Worm (Caenorhabditis elegans): ENCODE data around the gene srt-22.
A peak's percentile ranks its signal among the peaks of the same experiment; 100 is the strongest.

Gene srt-22

DNA sequence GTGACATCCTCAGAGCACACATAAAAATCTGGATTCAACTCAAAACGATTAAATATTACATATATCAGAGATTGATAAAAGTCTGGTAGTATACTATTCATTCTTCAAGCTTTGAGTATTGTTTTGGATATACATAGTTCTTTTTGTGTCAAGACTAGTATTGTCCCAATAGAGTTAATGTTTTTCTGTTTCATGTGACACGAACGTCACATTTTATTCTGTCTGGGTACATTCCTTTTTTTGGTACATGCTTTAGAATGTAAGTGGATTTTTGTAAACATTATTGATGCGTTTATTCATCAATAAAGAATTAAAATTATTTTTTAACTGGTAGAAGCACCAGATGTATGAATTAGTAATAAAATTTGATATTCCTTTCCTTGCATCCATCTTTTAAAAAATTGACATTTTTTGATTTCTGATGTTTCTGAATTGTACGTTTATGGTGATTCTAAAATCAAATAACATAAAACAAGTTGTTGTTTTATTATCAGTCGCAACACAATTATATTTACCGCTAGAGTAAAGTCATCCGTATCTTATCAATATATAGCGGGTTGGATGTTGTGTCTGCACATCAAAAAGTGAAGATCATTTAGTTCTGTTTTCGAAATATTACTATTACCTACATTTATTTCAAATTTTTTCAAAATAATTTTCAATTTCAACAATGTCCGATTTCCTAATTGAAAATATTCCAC is at the start of gene srt-22, which contains the start of gene nhr-246:
TSS of gene srt-22 (minus strand) at position 101 of the 701 bp plus-strand sequence.
TSS of gene nhr-246 (plus strand) at position 651 of the 701 bp plus-strand sequence.
- TF ChIP-seq mxl-3 (GFP tag; optimal IDR thresholded peaks at IDR 0.05) (no peak), daf-16 (GFP tag; optimal IDR thresholded peaks at IDR 0.05) (no peak), daf-16 (tag; optimal IDR thresholded peaks at IDR 0.05) (peak; percentile 90)

DNA sequence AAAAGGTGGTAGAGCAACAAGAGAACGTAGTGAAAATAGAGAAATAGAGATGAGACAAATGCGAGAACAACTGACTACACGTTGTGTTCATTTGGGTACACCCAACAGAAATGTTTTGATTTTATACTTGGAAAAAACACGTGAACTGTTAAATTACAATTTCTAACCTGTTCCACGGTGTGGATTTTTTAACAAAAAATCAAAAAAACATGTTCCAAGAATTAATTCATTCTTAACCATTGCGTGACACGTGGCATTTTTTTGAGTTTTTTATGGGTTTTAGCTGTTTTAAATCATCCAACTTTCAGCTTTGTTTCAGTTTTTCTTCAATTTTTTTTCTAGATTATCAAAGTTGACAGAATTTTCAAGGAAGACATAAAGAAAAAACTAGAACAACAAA is 45.7 kb upstream of the srt-22 start, which contains the start of gene ech-1.1:
TSS of gene ech-1.1 (minus strand) at position 101 of the 400 bp plus-strand sequence.
- peak; percentile 14 for TF ChIP-seq nhr-28 (tag; optimal IDR thresholded peaks at IDR 0.05)

DNA sequence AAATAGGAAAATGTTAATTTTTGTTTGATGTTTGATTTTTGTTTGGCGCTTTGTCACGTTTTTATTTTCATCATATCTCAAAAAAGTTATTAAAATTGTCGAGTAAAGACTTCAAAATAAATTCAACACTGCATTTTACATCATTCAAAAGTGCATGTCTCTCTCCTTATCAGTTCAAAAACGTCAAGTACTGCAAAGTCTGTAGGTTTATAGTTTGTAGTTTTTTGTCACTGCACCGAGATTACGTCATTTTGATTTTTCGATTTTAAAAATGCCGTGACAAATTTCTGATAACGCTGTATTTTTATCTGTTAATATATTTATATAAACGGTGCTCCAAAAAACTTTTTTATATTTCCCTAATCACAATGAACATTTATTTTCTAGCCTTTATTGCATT is 38.9 kb upstream of the srt-22 start, which contains the start of gene C29F3.7:
TSS of gene C29F3.7 (plus strand) at position 254 of the 400 bp plus-strand sequence.
- TF ChIP-seq ztf-11 (tag; optimal IDR thresholded peaks at IDR 0.05) = no peak
- no peak for TF ChIP-seq nhr-11 (tag; optimal IDR thresholded peaks at IDR 0.05)
- no peak for TF ChIP-seq daf-8 (GFP tag; IDR thresholded peaks at IDR 0.05)
- TF ChIP-seq unc-62 (GFP tag; optimal IDR thresholded peaks at IDR 0.05 in 1 of 2) = peak in 1 of 2 experiments; percentile 35
- no peak for TF ChIP-seq unc-62 (tag; optimal IDR thresholded peaks at IDR 0.05)
- TF ChIP-seq dmd-8 (GFP tag; IDR thresholded peaks at IDR 0.05) = no peak
- no peak for TF ChIP-seq hmg-1.1 (GFP tag; IDR thresholded peaks at IDR 0.05)
- TF ChIP-seq dve-1 (tag; optimal IDR thresholded peaks at IDR 0.05; ENCODE audit: insufficient read depth) = peak; percentile 95
- peak; percentile 68 for TF ChIP-seq T20F7.1 (GFP tag; optimal IDR thresholded peaks at IDR 0.05)
- no peak for TF ChIP-seq duxl-1 (tag; optimal IDR thresholded peaks at IDR 0.05; ENCODE audit: poor library complexity)
- peak; percentile 77 for TF ChIP-seq ztf-7 (tag; optimal IDR thresholded peaks at IDR 0.05)
- no peak for TF ChIP-seq ceh-82 (tag; optimal IDR thresholded peaks at IDR 0.05)
- TF ChIP-seq zfp-3 (GFP tag; conservative IDR thresholded peaks at IDR 0.05) = no peak
- peak in 1 of 2 experiments; percentile 77 for TF ChIP-seq mdl-1 (tag; optimal IDR thresholded peaks at IDR 0.05)
- no peak for TF ChIP-seq mep-1 (tag; optimal IDR thresholded peaks at IDR 0.05)
- no peak for TF ChIP-seq Y48G9A.11 (GFP tag; IDR thresholded peaks at IDR 0.05)
- TF ChIP-seq ceh-62 (tag; optimal IDR thresholded peaks at IDR 0.05) = no peak
- TF ChIP-seq nhr-76 (tag; optimal IDR thresholded peaks at IDR 0.05) = no peak
- no peak for TF ChIP-seq ama-1 (optimal IDR thresholded peaks at IDR 0.05)
- no peak for TF ChIP-seq daf-16 (GFP tag; optimal IDR thresholded peaks at IDR 0.05)
- TF ChIP-seq daf-16 (tag; optimal IDR thresholded peaks at IDR 0.05) = peak; percentile 96
- TF ChIP-seq tag-97 (GFP tag; IDR thresholded peaks at IDR 0.05) = no peak
- TF ChIP-seq Y105C5A.15 (GFP tag; IDR thresholded peaks at IDR 0.05) = no peak
- no peak for TF ChIP-seq zfp-2 (tag; optimal IDR thresholded peaks at IDR 0.05)
- no peak for TF ChIP-seq lin-29 (GFP tag; IDR thresholded peaks at IDR 0.05)
- TF ChIP-seq madf-5 (GFP tag; IDR thresholded peaks at IDR 0.05) = no peak
- no peak for TF ChIP-seq dmd-9 (GFP tag; IDR thresholded peaks at IDR 0.05)
- TF ChIP-seq zag-1 (tag; optimal IDR thresholded peaks at IDR 0.05) = no peak
- TF ChIP-seq D1046.2 (GFP tag; IDR thresholded peaks at IDR 0.05) = no peak
- no peak for TF ChIP-seq Y5F2A.4 (GFP tag; optimal IDR thresholded peaks at IDR 0.05)
- TF ChIP-seq nhr-6 (tag; optimal IDR thresholded peaks at IDR 0.05) = peak; percentile 90
- no peak for TF ChIP-seq snpc-1.2 (GFP tag; IDR thresholded peaks at IDR 0.05)
- no peak for TF ChIP-seq egl-27 (tag; optimal IDR thresholded peaks at IDR 0.05)
- TF ChIP-seq F44E2.7 (GFP tag; IDR thresholded peaks at IDR 0.05) = no peak
- TF ChIP-seq lsy-2 (tag; optimal IDR thresholded peaks at IDR 0.05) = no peak
- peak in 1 of 2 experiments; percentile 58 for TF ChIP-seq hif-1 (tag; optimal IDR thresholded peaks at IDR 0.05)
- no peak for TF ChIP-seq unc-130 (GFP tag; optimal IDR thresholded peaks at IDR 0.05)
- TF ChIP-seq lin-39 (tag; optimal IDR thresholded peaks at IDR 0.05) = no peak
- no peak for TF ChIP-seq F10B5.3 (tag; optimal IDR thresholded peaks at IDR 0.05)
- TF ChIP-seq nhr-28 (tag; optimal IDR thresholded peaks at IDR 0.05) = peak; percentile 98
- peak; percentile 86 for TF ChIP-seq nhr-77 (tag; optimal IDR thresholded peaks at IDR 0.05)
- peak; percentile 85 for TF ChIP-seq hlh-11 (tag; optimal IDR thresholded peaks at IDR 0.05)
- no peak for TF ChIP-seq fkh-10 (GFP tag; optimal IDR thresholded peaks at IDR 0.05)
- peak; percentile 91 for TF ChIP-seq nhr-48 (tag; optimal IDR thresholded peaks at IDR 0.05)
- TF ChIP-seq dmd-6 (GFP tag; IDR thresholded peaks at IDR 0.05) = peak; percentile 99
- no peak for TF ChIP-seq gei-8 (GFP tag; optimal IDR thresholded peaks at IDR 0.05)
